Fruit fly (Drosophila melanogaster): ENCODE data around the gene CG42674.

Gene CG42674

DNA sequence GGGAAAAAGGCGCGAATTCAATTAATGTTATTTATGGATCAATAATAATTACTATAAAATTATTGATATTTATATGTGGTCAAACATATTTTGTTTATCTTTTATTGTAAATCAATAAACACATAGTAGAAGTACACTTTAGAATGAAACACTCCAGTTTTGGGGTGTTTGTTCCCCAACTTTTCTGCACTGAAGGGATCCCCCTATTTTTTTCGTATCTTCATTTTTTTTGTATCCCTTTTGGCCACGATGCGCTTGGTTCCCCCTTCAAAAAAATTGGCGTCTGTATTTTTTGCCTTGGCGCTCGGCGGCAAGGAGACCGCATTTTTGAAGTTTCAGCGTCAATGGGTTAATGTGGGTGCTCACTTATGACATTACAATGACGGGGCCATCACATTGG, 42.6 kb upstream of the CG42674 start, which contains the start of gene Clc:
Clc (plus strand) TSS at position 301 of the 400 bp plus-strand sequence.
- no peak for TF ChIP-seq Met (GFP tag; optimal IDR thresholded peaks at IDR 0.05)
- no peak for TF ChIP-seq lz (GFP tag; optimal IDR thresholded peaks at IDR 0.05)
- TF ChIP-seq dsx (GFP tag; optimal IDR thresholded peaks at IDR 0.05; ENCODE audit: poor library complexity, severe bottlenecking) = no peak
- no peak for TF ChIP-seq CG6276 (GFP tag; optimal IDR thresholded peaks at IDR 0.05)
- TF ChIP-seq Sox14 (GFP tag; optimal IDR thresholded peaks at IDR 0.05) = no peak
- no peak for TF ChIP-seq CG8119 (GFP tag; IDR thresholded peaks at IDR 0.05)
- no peak for TF ChIP-seq CG10631 (GFP tag; optimal IDR thresholded peaks at IDR 0.05)
- no peak for TF ChIP-seq Hr39 (GFP tag; optimal IDR thresholded peaks at IDR 0.05)
- TF ChIP-seq Eip78C (GFP tag) = no peak
- no peak for TF ChIP-seq CG7368 (GFP tag; optimal IDR thresholded peaks at IDR 0.05)
- no peak for TF ChIP-seq ss (GFP tag; optimal IDR thresholded peaks at IDR 0.05)
- no peak for TF ChIP-seq Hr38 (GFP tag; optimal IDR thresholded peaks at IDR 0.05)
- no peak for TF ChIP-seq achi (GFP tag; optimal IDR thresholded peaks at IDR 0.05)
- TF ChIP-seq net (GFP tag; optimal IDR thresholded peaks at IDR 0.05) = no peak
- TF ChIP-seq CG6163 (GFP tag; IDR thresholded peaks at IDR 0.05) = no peak
- TF ChIP-seq spab (GFP tag; optimal IDR thresholded peaks at IDR 0.05) = no peak
- no peak for TF ChIP-seq fd85E (GFP tag; optimal IDR thresholded peaks at IDR 0.05)
- TF ChIP-seq Eip93F (GFP tag; optimal IDR thresholded peaks at IDR 0.05) = no peak
- TF ChIP-seq CG8632 (GFP tag; optimal IDR thresholded peaks at IDR 0.05) = no peak

DNA sequence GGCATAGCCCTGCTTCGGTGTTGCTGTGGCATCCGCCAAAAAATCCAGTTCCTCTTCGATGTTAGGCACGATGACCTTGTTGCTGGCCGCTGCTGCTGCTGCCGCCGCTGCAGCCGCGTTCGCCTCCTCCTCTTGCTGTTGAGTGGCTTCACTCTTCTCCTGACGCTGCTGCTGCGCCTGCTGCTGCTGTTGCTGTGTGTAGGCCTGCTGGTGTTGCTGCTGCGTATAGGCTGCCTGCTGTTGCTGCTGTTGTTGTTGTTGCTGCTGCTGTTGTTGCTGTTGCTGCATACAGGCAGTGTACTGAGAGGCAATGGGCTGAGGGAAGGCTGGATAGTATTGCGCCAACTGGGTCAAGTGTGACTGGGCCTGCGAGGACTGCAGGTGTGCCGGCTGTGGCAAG, 39.0 kb upstream of the CG42674 start:
- TF ChIP-seq fkh (GFP tag; optimal IDR thresholded peaks at IDR 0.05) = no peak
- TF ChIP-seq vri (GFP tag; optimal IDR thresholded peaks at IDR 0.05) = no peak
- TF ChIP-seq spab (GFP tag; optimal IDR thresholded peaks at IDR 0.05) = no peak
- TF ChIP-seq CG6163 (GFP tag; IDR thresholded peaks at IDR 0.05) = no peak

DNA sequence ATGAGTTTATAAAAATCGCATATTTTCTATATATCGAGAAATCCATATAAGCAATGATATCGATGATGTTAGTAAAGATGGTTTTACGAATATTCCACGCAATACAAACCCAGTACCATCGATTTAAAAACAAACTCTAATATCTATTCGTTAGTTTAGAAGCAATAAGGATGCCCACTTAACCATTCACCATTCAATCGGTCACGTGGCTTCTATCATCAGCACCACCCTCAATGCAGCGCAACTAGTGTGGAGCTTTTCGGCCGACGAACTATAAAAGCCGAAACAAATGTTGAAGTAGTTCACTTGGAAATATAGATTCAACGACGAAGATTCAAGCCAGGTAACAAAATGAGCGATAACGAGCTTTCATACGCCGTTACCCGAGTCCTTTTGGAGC, 33.3 kb upstream of the CG42674 start, which contains the start of gene CG13813:
CG13813 (plus strand) TSS at position 301 of the 400 bp plus-strand sequence.
- no peak for TF ChIP-seq CG7368 (GFP tag; optimal IDR thresholded peaks at IDR 0.05)
- TF ChIP-seq Lpt (GFP tag; optimal IDR thresholded peaks at IDR 0.05) = no peak
- no peak for TF ChIP-seq fkh (GFP tag; optimal IDR thresholded peaks at IDR 0.05)
- TF ChIP-seq CG6854 (GFP tag; optimal IDR thresholded peaks at IDR 0.05) = no peak
- no peak for TF ChIP-seq CG3919 (GFP tag; optimal IDR thresholded peaks at IDR 0.05)
- no peak for TF ChIP-seq Blimp-1 (GFP tag; optimal IDR thresholded peaks at IDR 0.05)
- TF ChIP-seq CG11902 (GFP tag; optimal IDR thresholded peaks at IDR 0.05) = no peak
- no peak for TF ChIP-seq CG3032 (tag; optimal IDR thresholded peaks at IDR 0.05)
- TF ChIP-seq CG9139 (GFP tag; optimal IDR thresholded peaks at IDR 0.05) = no peak
- no peak for TF ChIP-seq CG32006 (GFP tag; optimal IDR thresholded peaks at IDR 0.05)
- TF ChIP-seq achi (GFP tag; optimal IDR thresholded peaks at IDR 0.05) = no peak
- TF ChIP-seq cyc (GFP tag; optimal IDR thresholded peaks at IDR 0.05) = no peak
- TF ChIP-seq CG1621 (tag; optimal IDR thresholded peaks at IDR 0.05) = no peak
- no peak for TF ChIP-seq esn (GFP tag; optimal IDR thresholded peaks at IDR 0.05)
- no peak for TF ChIP-seq ss (GFP tag; optimal IDR thresholded peaks at IDR 0.05)
- TF ChIP-seq Met (GFP tag; optimal IDR thresholded peaks at IDR 0.05) = no peak
- no peak for TF ChIP-seq pdm3 (GFP tag; optimal IDR thresholded peaks at IDR 0.05)
- no peak for TF ChIP-seq OdsH (GFP tag; optimal IDR thresholded peaks at IDR 0.05)
- TF ChIP-seq Sox15 (GFP tag; optimal IDR thresholded peaks at IDR 0.05) = no peak

DNA sequence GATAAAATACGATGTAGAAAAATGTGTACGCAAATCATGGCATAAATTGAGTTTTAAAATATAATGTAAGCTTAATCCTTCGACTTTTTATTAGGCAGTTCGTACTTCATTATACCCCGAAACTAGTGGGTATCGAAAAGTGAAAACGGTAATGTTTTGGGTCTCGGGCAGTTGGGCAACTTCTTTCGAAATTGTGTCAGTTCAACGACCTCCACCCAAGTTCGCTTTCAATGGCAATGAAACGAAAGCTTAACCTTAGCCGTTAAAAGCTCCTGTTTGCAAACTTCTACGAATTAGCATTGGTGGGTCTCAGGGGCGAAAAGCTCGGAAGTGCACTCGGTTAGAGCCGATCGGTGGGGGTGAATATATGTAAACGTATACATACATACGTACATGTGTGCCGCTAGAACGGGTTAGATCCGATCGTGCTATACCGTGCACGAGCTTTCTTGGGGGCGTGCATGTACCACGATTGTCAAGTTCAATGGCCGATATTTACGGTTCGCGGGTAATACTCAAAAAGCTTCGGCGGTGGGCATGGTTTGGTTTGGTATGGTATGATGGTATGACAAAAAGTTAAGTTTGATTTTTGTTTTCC, 32.2 kb upstream of the CG42674 start:
- no peak for TF ChIP-seq Ets21C (GFP tag; optimal IDR thresholded peaks at IDR 0.05)
- no peak for TF ChIP-seq Smox (GFP tag; optimal IDR thresholded peaks at IDR 0.05)
- TF ChIP-seq CG8319 (GFP tag; optimal IDR thresholded peaks at IDR 0.05) = no peak
- no peak for TF ChIP-seq Gug (GFP tag; IDR thresholded peaks at IDR 0.05)
- peak; percentile 17 for TF ChIP-seq esn (GFP tag; optimal IDR thresholded peaks at IDR 0.05)
- peak; percentile 74 for TF ChIP-seq Eip78C (GFP tag)
- no peak for TF ChIP-seq topi (GFP tag; optimal IDR thresholded peaks at IDR 0.05)
- 0 out of 3 replicates have a peak, but pooled peaks have one; percentile 17 for TF ChIP-seq CG6163 (GFP tag; IDR thresholded peaks at IDR 0.05)
- TF ChIP-seq CG10669 (GFP tag; optimal IDR thresholded peaks at IDR 0.05) = no peak
- TF ChIP-seq Blimp-1 (GFP tag; optimal IDR thresholded peaks at IDR 0.05) = peak; percentile 87
- no peak for TF ChIP-seq CG6792 (GFP tag; optimal IDR thresholded peaks at IDR 0.05)
- peak; percentile 76 for TF ChIP-seq Eip93F (GFP tag; optimal IDR thresholded peaks at IDR 0.05)
- TF ChIP-seq CG6276 (GFP tag; optimal IDR thresholded peaks at IDR 0.05) = no peak
- TF ChIP-seq Hr39 (GFP tag; optimal IDR thresholded peaks at IDR 0.05) = no peak
- no peak for TF ChIP-seq net (GFP tag; optimal IDR thresholded peaks at IDR 0.05)

Data from whole organism, prepupa.